Worm (Caenorhabditis elegans): Measurements from ENCODE around the gene C04F6.7.

Gene C04F6.7

DNA sequence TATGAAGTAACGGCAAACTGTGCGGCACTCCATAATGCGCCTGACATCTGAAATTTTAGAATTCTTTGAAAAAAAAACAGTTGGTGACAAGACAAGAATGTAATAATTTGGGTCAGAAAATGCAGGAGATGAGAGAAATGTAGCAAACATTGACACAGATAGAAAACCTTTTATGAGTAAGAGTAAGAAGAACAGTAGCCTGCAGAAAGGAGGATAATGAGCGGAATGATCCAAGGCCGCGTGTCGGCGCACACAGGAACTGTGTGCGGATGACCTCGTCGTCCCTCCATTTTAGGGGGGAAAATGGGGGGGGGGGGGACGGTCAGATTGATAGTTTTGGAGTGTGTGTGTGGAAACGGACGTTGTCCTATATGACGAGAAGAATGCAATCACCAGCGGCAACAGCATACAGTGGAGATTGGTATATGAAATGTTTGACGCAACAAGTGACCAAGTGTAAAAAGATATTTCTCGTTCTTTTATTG is 4.3 kb downstream of the C04F6.7 start, which contains the start of gene dhs-27 (continued):
- no peak for TF ChIP-seq madf-10 (tag; optimal IDR thresholded peaks at IDR 0.05)
- no peak for TF ChIP-seq dpff-1 (tag; optimal IDR thresholded peaks at IDR 0.05)
- no peak for TF ChIP-seq hlh-26 (GFP tag; conservative IDR thresholded peaks at IDR 0.05)

- no peak for TF ChIP-seq T07F8.4 (tag; optimal IDR thresholded peaks at IDR 0.05)
- TF ChIP-seq nhr-80 (tag; optimal IDR thresholded peaks at IDR 0.05): peak; percentile 12
Measured at ce11 chrX:3411565-3412022, 7.4 kb downstream of the C04F6.7 start, which contains the start of gene unc-78. TSS of gene unc-78 (minus strand) at chrX:3411615.

ce11 chrX:3408717-3409303 is 10.2 kb downstream of the C04F6.7 start:
- TF ChIP-seq nfyb-1 (GFP tag; IDR thresholded peaks at IDR 0.05) (peak; percentile 50; the same call in 1 of the 2 replicates), rpc-1 (optimal IDR thresholded peaks at IDR 0.05) (no peak), rpc-1 (tag; optimal IDR thresholded peaks at IDR 0.05) (no peak), pbrm-1 (GFP tag; IDR thresholded peaks at IDR 0.05) (peak; percentile 44), Y56A3A.18 (GFP tag; IDR thresholded peaks at IDR 0.05) (peak; percentile 81), nhr-90 (tag; optimal IDR thresholded peaks at IDR 0.05) (peak; percentile 61), F23B12.7 (tag; optimal IDR thresholded peaks at IDR 0.05; ENCODE audit: insufficient read depth) (no peak), tlf-1 (GFP tag; optimal IDR thresholded peaks at IDR 0.05) (peak; percentile 37), madf-10 (tag; optimal IDR thresholded peaks at IDR 0.05) (peak; percentile 49), ceh-100 (GFP tag; IDR thresholded peaks at IDR 0.05) (peak; percentile 25; the same call in 1 of the 2 replicates), snpc-4 (GFP tag; optimal IDR thresholded peaks at IDR 0.05) (no peak), snpc-4 (tag; optimal IDR thresholded peaks at IDR 0.05) (peak in 1 of 4 experiments; percentile 25), B0336.3 (GFP tag; IDR thresholded peaks at IDR 0.05) (peak; percentile 78), tbx-9 (tag; optimal IDR thresholded peaks at IDR 0.05; ENCODE audit: borderline replicate concordance) (no peak), nhr-80 (tag; optimal IDR thresholded peaks at IDR 0.05) (peak; percentile 53), let-607 (tag; optimal IDR thresholded peaks at IDR 0.05) (peak in 1 of 2 experiments; percentile 2), hlh-12 (tag; optimal IDR thresholded peaks at IDR 0.05) (no peak), lir-1 (GFP tag; conservative IDR thresholded peaks at IDR 0.05) (no peak), C06A6.2 (GFP tag; conservative IDR thresholded peaks at IDR 0.05) (0 out of 2 replicates have a peak, but pooled peaks have one; percentile 21), Y53G8AR.9 (GFP tag; conservative IDR thresholded peaks at IDR 0.05) (peak; percentile 92; the same call in 1 of the 2 replicates), bed-1 (GFP tag; IDR thresholded peaks at IDR 0.05) (no peak), nhr-179 (tag; optimal IDR thresholded peaks at IDR 0.05) (no peak), ets-4 (GFP tag; optimal IDR thresholded peaks at IDR 0.05) (no peak), atf-7 (tag; optimal IDR thresholded peaks at IDR 0.05) (peak; percentile 82), repo-1 (tag; optimal IDR thresholded peaks at IDR 0.05) (peak; percentile 85), F22D6.2 (tag; optimal IDR thresholded peaks at IDR 0.05) (no peak), ceh-27 (GFP tag; optimal IDR thresholded peaks at IDR 0.05) (no peak), gei-17 (GFP tag; optimal IDR thresholded peaks at IDR 0.05) (peak; percentile 62), hsf-1 (GFP tag; IDR thresholded peaks at IDR 0.05) (0 out of 2 replicates have a peak, but pooled peaks have one; percentile 38), ekl-4 (GFP tag; IDR thresholded peaks at IDR 0.05) (0 out of 2 replicates have a peak, but pooled peaks have one; percentile 25), chd-7 (tag; optimal IDR thresholded peaks at IDR 0.05) (peak; percentile 36), lin-54 (GFP tag; optimal IDR thresholded peaks at IDR 0.05) (peak; percentile 22), lin-26 (GFP tag; IDR thresholded peaks at IDR 0.05) (no peak)

All from whole organism, young adult.